Worm (Caenorhabditis elegans) whole organism, L1 larva: Measurements from ENCODE around the gene col-139.
A peak's percentile ranks its signal among the peaks of the same experiment; 100 is the strongest.

Source experiments
- C04F5.9 ChIP-seq: sonication (generic microtip); optimal IDR thresholded peaks from 2 replicates; lab custom pipeline; 2016; ENCODE audit warnings: missing genetic modification characterization, missing compliant biosample characterization
- C16A3.4 ChIP-seq: fragments of 150-350 bp; optimal IDR thresholded peaks from 2 replicates; lab custom pipeline; 2014; ENCODE audit warnings: missing biosample characterization, missing genetic modification characterization
- C34B4.2 ChIP-seq: sonication (generic microtip); optimal IDR thresholded peaks from 2 replicates; lab custom pipeline; 2017; ENCODE audit warnings: mild to moderate bottlenecking, missing genetic modification characterization, missing compliant biosample characterization
- F16B12.6 ChIP-seq: fragments of 150-350 bp; optimal IDR thresholded peaks from 2 replicates; lab custom pipeline; 2014; ENCODE audit warnings: missing biosample characterization, missing genetic modification characterization
- ama-1 ChIP-seq: fragments of 150-350 bp; optimal IDR thresholded peaks from 2 replicates; lab custom pipeline; 2014
- ceh-8 ChIP-seq: fragments of 200-800 bp; sonication (Bioruptor generic); optimal IDR thresholded peaks from 2 replicates; lab custom pipeline; 2018; ENCODE audit warnings: mild to moderate bottlenecking, missing genetic modification characterization, moderate library complexity, missing compliant biosample characterization
- ceh-88 ChIP-seq: fragments of 200-800 bp; sonication (Bioruptor generic); IDR thresholded peaks from 2 replicates; pipeline ENCODE4 v1.3.6; 2022; ENCODE audit warnings: missing genetic modification characterization, missing compliant biosample characterization
- ceh-90 ChIP-seq: sonication (generic microtip); optimal IDR thresholded peaks from 2 replicates; lab custom pipeline; 2016; ENCODE audit warnings: missing genetic modification characterization, missing compliant biosample characterization
- dpl-1 ChIP-seq, 3 experiments: fragments of 150-350 bp in 2 of 3; sonication (generic microtip) in 1 of 3; optimal IDR thresholded peaks; 2 replicates each; lab custom pipeline; 2014 to 2017; ENCODE audit warnings: missing biosample characterization in 3 of 3, missing genetic modification characterization in 3 of 3, missing genetic modification reagents in 3 of 3
- egl-13 ChIP-seq: sonication (generic microtip); optimal IDR thresholded peaks from 2 replicates; lab custom pipeline; 2016; ENCODE audit warnings: missing genotype, missing genetic modification reagents, missing genetic modification characterization, missing compliant biosample characterization
- elt-3 ChIP-seq, 6 experiments: fragments of 150-350 bp in 1 of 6; sonication (generic microtip); optimal IDR thresholded peaks; 2 replicates each; lab custom pipeline; 2017 to 2018; ENCODE audit warnings: missing biosample characterization in 6 of 6, missing genetic modification characterization in 6 of 6, inconsistent platforms in 1 of 6
- fkh-4 ChIP-seq: sonication (generic microtip); optimal IDR thresholded peaks from 2 replicates; lab custom pipeline; 2016; ENCODE audit warnings: missing compliant biosample characterization, missing genetic modification characterization, borderline replicate concordance
- fkh-8 ChIP-seq: sonication (generic microtip); optimal IDR thresholded peaks from 2 replicates; lab custom pipeline; 2016; ENCODE audit warnings: mild to moderate bottlenecking, missing genetic modification characterization, missing compliant biosample characterization
- fos-1 ChIP-seq: fragments of 150-350 bp; optimal IDR thresholded peaks from 2 replicates; lab custom pipeline; 2014; ENCODE audit warnings: missing biosample characterization, missing genetic modification characterization
- grh-1 ChIP-seq: fragments of 200-800 bp; sonication (Bioruptor generic); IDR thresholded peaks from 2 replicates; pipeline ENCODE4 v1.3.6; 2022; ENCODE audit warnings: missing genetic modification reagents, missing genetic modification characterization, missing compliant biosample characterization
- hlh-17 ChIP-seq: fragments of 200-800 bp; sonication (Bioruptor generic); optimal IDR thresholded peaks from 2 replicates; lab custom pipeline; 2018; ENCODE audit warnings: missing genetic modification characterization, mild to moderate bottlenecking, missing compliant biosample characterization, moderate library complexity, borderline replicate concordance
- hlh-4 ChIP-seq: sonication (generic microtip); optimal IDR thresholded peaks from 2 replicates; lab custom pipeline; 2016; ENCODE audit warnings: mild to moderate bottlenecking, missing genetic modification characterization, missing compliant biosample characterization
- hpl-2 ChIP-seq: fragments of 150-350 bp; optimal IDR thresholded peaks from 2 replicates; lab custom pipeline; 2014; ENCODE audit warnings: missing biosample characterization, missing genetic modification reagents, missing genetic modification characterization
- lin-13 ChIP-seq: fragments of 150-350 bp; optimal IDR thresholded peaks from 2 replicates; lab custom pipeline; 2014; ENCODE audit warnings: missing biosample characterization, missing genetic modification reagents, missing genetic modification characterization
- mdl-1 ChIP-seq, 2 experiments: fragments of 150-350 bp; optimal IDR thresholded peaks; 2 replicates each; lab custom pipeline; 2014 to 2017; ENCODE audit warnings: missing biosample characterization in 2 of 2, missing genetic modification characterization in 2 of 2, inconsistent platforms in 1 of 2
- mef-2 ChIP-seq: fragments of 150-350 bp; optimal IDR thresholded peaks from 2 replicates; lab custom pipeline; 2014; ENCODE audit warnings: missing biosample characterization, missing genetic modification characterization
- nhr-11 ChIP-seq: fragments of 150-350 bp; optimal IDR thresholded peaks from 2 replicates; lab custom pipeline; 2014; ENCODE audit warnings: missing biosample characterization, missing genetic modification characterization
- nhr-19 ChIP-seq: fragments of 200-800 bp; sonication (Bioruptor generic); conservative IDR thresholded peaks from 2 replicates; pipeline ENCODE4 v1.3.6; 2022; ENCODE audit warnings: missing genetic modification characterization, missing compliant biosample characterization
- nhr-20 ChIP-seq: sonication (generic microtip); optimal IDR thresholded peaks from 2 replicates; lab custom pipeline; 2016; ENCODE audit warnings: mild to moderate bottlenecking, missing genetic modification characterization, missing compliant biosample characterization
- nhr-237 ChIP-seq: fragments of 150-350 bp; optimal IDR thresholded peaks from 2 replicates; lab custom pipeline; 2014; ENCODE audit warnings: missing biosample characterization, missing genetic modification characterization
- nhr-71 ChIP-seq: sonication (generic microtip); optimal IDR thresholded peaks from 2 replicates; lab custom pipeline; 2016; ENCODE audit warnings: mild to moderate bottlenecking, missing genetic modification characterization, moderate library complexity, missing compliant biosample characterization
- nhr-76 ChIP-seq: sonication (generic microtip); optimal IDR thresholded peaks from 2 replicates; lab custom pipeline; 2017; ENCODE audit warnings: missing biosample characterization, missing genetic modification characterization
- nhr-84 ChIP-seq: sonication (generic microtip); optimal IDR thresholded peaks from 2 replicates; lab custom pipeline; 2017; ENCODE audit warnings: missing biosample characterization, missing genetic modification characterization
- nhr-90 ChIP-seq: sonication (generic microtip); optimal IDR thresholded peaks from 2 replicates; lab custom pipeline; 2016; ENCODE audit warnings: mild to moderate bottlenecking, missing genetic modification characterization, missing compliant biosample characterization; ENCODE audit not compliant: poor library complexity
- pax-3 ChIP-seq: fragments of 200-800 bp; sonication (Bioruptor generic); optimal IDR thresholded peaks from 2 replicates; lab custom pipeline; 2018; ENCODE audit warnings: mild to moderate bottlenecking, missing genetic modification characterization, moderate library complexity, missing compliant biosample characterization
- pqm-1 ChIP-seq: sonication (generic microtip); optimal IDR thresholded peaks from 3 replicates; lab custom pipeline; 2017; ENCODE audit warnings: missing biosample characterization, missing genetic modification characterization
- rnt-1 ChIP-seq: sonication (generic microtip); optimal IDR thresholded peaks from 2 replicates; lab custom pipeline; 2016; ENCODE audit warnings: mild to moderate bottlenecking, missing genetic modification characterization, moderate library complexity, missing compliant biosample characterization
- skn-1 ChIP-seq: fragments of 150-350 bp; optimal IDR thresholded peaks from 2 replicates; lab custom pipeline; 2014; ENCODE audit warnings: missing biosample characterization, missing genetic modification characterization
- snpc-4 ChIP-seq: fragments of 150-350 bp; optimal IDR thresholded peaks from 2 replicates; lab custom pipeline; 2014; ENCODE audit warnings: missing biosample characterization, missing genetic modification characterization
- sup-37 ChIP-seq: fragments of 200-800 bp; sonication (Bioruptor generic); optimal IDR thresholded peaks from 2 replicates; lab custom pipeline; 2018; ENCODE audit warnings: mild to moderate bottlenecking, missing genetic modification characterization, missing compliant biosample characterization
- tbx-2 ChIP-seq: sonication (generic microtip); optimal IDR thresholded peaks from 2 replicates; lab custom pipeline; 2016; ENCODE audit warnings: missing genetic modification characterization, missing compliant biosample characterization
- tlp-1 ChIP-seq: fragments of 150-350 bp; optimal IDR thresholded peaks from 2 replicates; lab custom pipeline; 2014; ENCODE audit warnings: missing biosample characterization, missing genetic modification characterization
- unc-130 ChIP-seq: fragments of 150-350 bp; optimal IDR thresholded peaks from 2 replicates; lab custom pipeline; 2017; ENCODE audit warnings: missing biosample characterization, missing genetic modification characterization, inconsistent platforms
- unc-62 ChIP-seq: fragments of 150-350 bp; optimal IDR thresholded peaks from 2 replicates; lab custom pipeline; 2014; ENCODE audit warnings: missing biosample characterization, missing genetic modification reagents, missing genetic modification characterization
- unc-86 ChIP-seq: sonication (generic microtip); optimal IDR thresholded peaks from 2 replicates; lab custom pipeline; 2016; ENCODE audit warnings: missing genetic modification characterization, missing compliant biosample characterization
- zag-1 ChIP-seq: fragments of 150-350 bp; optimal IDR thresholded peaks from 2 replicates; lab custom pipeline; 2014; ENCODE audit warnings: missing biosample characterization, missing genetic modification characterization
- zip-4 ChIP-seq: fragments of 200-800 bp; sonication (Bioruptor generic); optimal IDR thresholded peaks from 2 replicates; lab custom pipeline; 2018; ENCODE audit warnings: mild to moderate bottlenecking, missing genetic modification characterization, moderate library complexity, missing compliant biosample characterization
- ztf-4 ChIP-seq: fragments of 150-350 bp; optimal IDR thresholded peaks from 2 replicates; lab custom pipeline; 2014; ENCODE audit warnings: missing biosample characterization, missing genetic modification characterization

Gene col-139

ce11 chrV:4615802-4616201 is 38.0 kb downstream of the col-139 start, which contains the start of the genes Y61A9LA.10 and F54D11.4 (continued):
- TF ChIP-seq nhr-90 (peak; percentile 69), fos-1 (tag; lab: Kevin White, UChicago) (peak; percentile 11), C04F5.9 (tag; lab: Kevin White, UChicago) (no peak), F16B12.6 (tag; lab: Kevin White, UChicago) (peak; percentile 5), egl-13 (peak; percentile 48), tlp-1 (no peak), ceh-8 (GFP tag; lab: Kevin White, UChicago) (no peak), C34B4.2 (tag; lab: Kevin White, UChicago) (no peak), sup-37 (no peak), dpl-1 (GFP tag; optimal IDR thresholded peaks at IDR 0.05; lab: Kevin White, UChicago) (peak; percentile 53 to 73 (median 66)), unc-62 (GFP tag; lab: Kevin White, UChicago) (no peak), rnt-1 (tag; lab: Kevin White, UChicago) (no peak), nhr-19 (GFP tag; lab: Robert Waterston, UW) (no peak; the same call in 1 of the 2 replicates), unc-86 (tag; lab: Kevin White, UChicago) (peak; percentile 40), mdl-1 (tag; optimal IDR thresholded peaks at IDR 0.05; lab: Kevin White, UChicago) (no peak), nhr-84 (tag; lab: Kevin White, UChicago) (no peak), nhr-71 (tag; lab: Kevin White, UChicago) (peak; percentile 79), grh-1 (GFP tag; lab: Robert Waterston, UW) (0 out of 2 replicates have a peak, but pooled peaks have one; percentile 9), hlh-17 (GFP tag; lab: Kevin White, UChicago) (no peak), elt-3 (tag; optimal IDR thresholded peaks at IDR 0.05; lab: Kevin White, UChicago) (peak in 1 of 6 experiments; percentile 43), ama-1 (no peak), zip-4 (GFP tag; lab: Kevin White, UChicago) (no peak), C16A3.4 (tag; lab: Kevin White, UChicago) (peak; percentile 39), fkh-4 (tag; lab: Kevin White, UChicago) (no peak), tbx-2 (tag; lab: Kevin White, UChicago) (peak; percentile 61), unc-130 (tag; lab: Kevin White, UChicago) (no peak), fkh-8 (tag; lab: Kevin White, UChicago) (no peak), nhr-237 (no peak), hlh-4 (no peak), ztf-4 (tag; lab: Kevin White, UChicago) (no peak), pax-3 (no peak), ceh-88 (no peak), mef-2 (no peak), ceh-90 (tag; lab: Kevin White, UChicago) (no peak), skn-1 (tag; lab: Kevin White, UChicago) (peak; percentile 54), pqm-1 (tag; lab: Kevin White, UChicago) (no peak)

ce11 chrV:4606828-4607227 is 46.9 kb downstream of the col-139 start, which contains the start of gene txt-6:
Gene txt-6 (minus strand): TSS chrV:4606928.
- no peak for TF ChIP-seq ama-1
- no peak for TF ChIP-seq zag-1 (tag; lab: Kevin White, UChicago)
- no peak for TF ChIP-seq tbx-2 (tag; lab: Kevin White, UChicago)
- no peak for TF ChIP-seq C16A3.4 (tag; lab: Kevin White, UChicago)
- TF ChIP-seq nhr-11 (tag; lab: Kevin White, UChicago): no peak
- TF ChIP-seq unc-62 (GFP tag; lab: Kevin White, UChicago): no peak
- TF ChIP-seq lin-13 (GFP tag; lab: Kevin White, UChicago): no peak
- TF ChIP-seq nhr-76 (tag; lab: Kevin White, UChicago): no peak
- no peak for TF ChIP-seq nhr-90
- TF ChIP-seq snpc-4: no peak
- no peak for TF ChIP-seq ceh-88
- no peak for TF ChIP-seq nhr-20
- TF ChIP-seq hpl-2 (GFP tag; lab: Kevin White, UChicago): no peak
- no peak for TF ChIP-seq sup-37
